Worm (Caenorhabditis elegans) whole organism, L2 larva: Measurements from ENCODE around the gene srx-85.

Source experiments
- C34F6.9 ChIP-seq: fragments of 150-350 bp; optimal IDR thresholded peaks from 2 replicates; lab custom pipeline; 2014; ENCODE audit warnings: missing biosample characterization, missing genetic modification characterization
- F13H6.1 ChIP-seq: sonication (generic microtip); optimal IDR thresholded peaks from 2 replicates; lab custom pipeline; 2016; ENCODE audit warnings: missing genetic modification characterization, missing compliant biosample characterization
- Y55F3AM.14 ChIP-seq: fragments of 200-800 bp; sonication (Bioruptor generic); optimal IDR thresholded peaks from 2 replicates; lab custom pipeline; 2018; ENCODE audit warnings: mild to moderate bottlenecking, missing genetic modification characterization, missing compliant biosample characterization
- ZK546.5 ChIP-seq: sonication (generic microtip); optimal IDR thresholded peaks from 2 replicates; lab custom pipeline; 2017; ENCODE audit warnings: missing biosample characterization, missing genetic modification characterization
- alr-1 ChIP-seq: fragments of 150-350 bp; optimal IDR thresholded peaks from 2 replicates; lab custom pipeline; 2014; ENCODE audit warnings: missing biosample characterization, missing genetic modification characterization
- aly-2 ChIP-seq: fragments of 150-350 bp; optimal IDR thresholded peaks from 2 replicates; lab custom pipeline; 2014; ENCODE audit warnings: missing biosample characterization, missing genetic modification characterization
- ama-1 ChIP-seq: fragments of 150-350 bp; optimal IDR thresholded peaks from 2 replicates; lab custom pipeline; 2018; ENCODE audit warnings: inconsistent platforms
- blmp-1 ChIP-seq: sonication (generic microtip); optimal IDR thresholded peaks from 2 replicates; lab custom pipeline; 2017; ENCODE audit warnings: missing genetic modification characterization, mild to moderate bottlenecking, missing compliant biosample characterization, antibody characterized with exemption, moderate library complexity; ENCODE audit not compliant: insufficient read depth
- ceh-16 ChIP-seq: fragments of 150-350 bp; optimal IDR thresholded peaks from 2 replicates; lab custom pipeline; 2014; ENCODE audit warnings: missing biosample characterization, missing genetic modification characterization
- ceh-82 ChIP-seq: fragments of 150-350 bp; optimal IDR thresholded peaks from 2 replicates; lab custom pipeline; 2014; ENCODE audit warnings: missing biosample characterization, missing genetic modification characterization
- crh-2 ChIP-seq: sonication (generic microtip); optimal IDR thresholded peaks from 2 replicates; lab custom pipeline; 2017; ENCODE audit warnings: missing biosample characterization, missing genetic modification characterization
- dmd-4 ChIP-seq: sonication (generic microtip); optimal IDR thresholded peaks from 2 replicates; lab custom pipeline; 2017; ENCODE audit warnings: missing biosample characterization, missing genetic modification characterization
- egl-27 ChIP-seq: sonication (generic microtip); optimal IDR thresholded peaks from 3 replicates; lab custom pipeline; 2017; ENCODE audit warnings: missing biosample characterization, missing genetic modification reagents, missing genetic modification characterization
- elt-1 ChIP-seq: fragments of 150-350 bp; optimal IDR thresholded peaks from 2 replicates; lab custom pipeline; 2014; ENCODE audit warnings: missing biosample characterization, missing genetic modification characterization
- elt-3 ChIP-seq: sonication (generic microtip); optimal IDR thresholded peaks from 2 replicates; lab custom pipeline; 2017; ENCODE audit warnings: missing biosample characterization, missing genetic modification characterization
- fos-1 ChIP-seq: fragments of 150-350 bp; optimal IDR thresholded peaks from 2 replicates; lab custom pipeline; 2014; ENCODE audit warnings: missing biosample characterization, missing genetic modification characterization
- gmeb-1 ChIP-seq: fragments of 150-350 bp; optimal IDR thresholded peaks from 2 replicates; lab custom pipeline; 2014; ENCODE audit warnings: missing biosample characterization, missing genetic modification characterization
- lin-11 ChIP-seq: fragments of 150-350 bp; sonication (generic microtip); optimal IDR thresholded peaks from 2 replicates; lab custom pipeline; 2014; ENCODE audit warnings: missing biosample characterization, missing genetic modification characterization, inconsistent platforms, mixed read lengths
- lin-13 ChIP-seq: fragments of 150-350 bp; optimal IDR thresholded peaks from 2 replicates; lab custom pipeline; 2014; ENCODE audit warnings: missing biosample characterization, missing genetic modification reagents, missing genetic modification characterization
- mab-5 ChIP-seq: fragments of 150-350 bp; optimal IDR thresholded peaks from 2 replicates; lab custom pipeline; 2014; ENCODE audit warnings: missing biosample characterization, missing genetic modification characterization
- mbf-1 ChIP-seq: sonication (generic microtip); optimal IDR thresholded peaks from 2 replicates; lab custom pipeline; 2017; ENCODE audit warnings: missing biosample characterization, missing genetic modification characterization
- mdl-1 ChIP-seq, 2 experiments: fragments of 150-350 bp in 1 of 2; sonication (generic microtip) in 1 of 2; optimal IDR thresholded peaks; 2 replicates each; lab custom pipeline; 2017; ENCODE audit warnings: missing biosample characterization in 2 of 2, missing genetic modification characterization in 2 of 2
- nhr-10 ChIP-seq: sonication (generic microtip); optimal IDR thresholded peaks from 2 replicates; lab custom pipeline; 2017; ENCODE audit warnings: missing biosample characterization, missing genetic modification characterization
- nhr-11 ChIP-seq: fragments of 150-350 bp; optimal IDR thresholded peaks from 2 replicates; lab custom pipeline; 2014; ENCODE audit warnings: missing biosample characterization, missing genetic modification characterization
- nhr-12 ChIP-seq: fragments of 150-350 bp; optimal IDR thresholded peaks from 2 replicates; lab custom pipeline; 2014; ENCODE audit warnings: missing biosample characterization, missing genetic modification characterization
- nhr-129 ChIP-seq: fragments of 150-350 bp; optimal IDR thresholded peaks from 2 replicates; lab custom pipeline; 2014; ENCODE audit warnings: missing biosample characterization, missing genetic modification characterization
- nhr-21 ChIP-seq: fragments of 150-350 bp; optimal IDR thresholded peaks from 2 replicates; lab custom pipeline; 2014; ENCODE audit warnings: missing biosample characterization, missing genetic modification characterization
- nhr-23 ChIP-seq: fragments of 150-350 bp; optimal IDR thresholded peaks from 2 replicates; lab custom pipeline; 2014; ENCODE audit warnings: missing biosample characterization, missing genetic modification reagents, missing genetic modification characterization
- nhr-237 ChIP-seq: fragments of 150-350 bp; optimal IDR thresholded peaks from 2 replicates; lab custom pipeline; 2014; ENCODE audit warnings: missing biosample characterization, missing genetic modification characterization
- nhr-25 ChIP-seq: fragments of 150-350 bp; sonication (generic microtip); optimal IDR thresholded peaks from 3 replicates; lab custom pipeline; 2014; ENCODE audit warnings: missing biosample characterization, missing genetic modification characterization
- nhr-6 ChIP-seq: fragments of 150-350 bp; optimal IDR thresholded peaks from 2 replicates; lab custom pipeline; 2014; ENCODE audit warnings: missing biosample characterization, missing genetic modification characterization
- nhr-77 ChIP-seq: fragments of 150-350 bp; optimal IDR thresholded peaks from 2 replicates; lab custom pipeline; 2014; ENCODE audit warnings: missing biosample characterization, missing genetic modification characterization
- peb-1 ChIP-seq: fragments of 150-350 bp; optimal IDR thresholded peaks from 2 replicates; lab custom pipeline; 2014; ENCODE audit warnings: missing biosample characterization, missing genetic modification characterization
- skn-1 ChIP-seq: sonication (generic microtip); optimal IDR thresholded peaks from 2 replicates; lab custom pipeline; 2017; ENCODE audit warnings: missing biosample characterization, missing genetic modification characterization
- sma-3 ChIP-seq: sonication (generic microtip); optimal IDR thresholded peaks from 2 replicates; lab custom pipeline; 2016; ENCODE audit warnings: missing genetic modification reagents, missing genetic modification characterization, missing compliant biosample characterization
- sma-9 ChIP-seq, 2 experiments: fragments of 150-350 bp in 1 of 2; sonication (generic microtip) in 1 of 2; optimal IDR thresholded peaks; 2 replicates each; lab custom pipeline; 2014 to 2016; ENCODE audit warnings: missing genetic modification characterization in 2 of 2, mild to moderate bottlenecking in 1 of 2, missing biosample characterization in 1 of 2, missing compliant biosample characterization in 1 of 2, missing genetic modification reagents in 1 of 2, moderate library complexity in 1 of 2
- snpc-4 ChIP-seq: fragments of 150-350 bp; optimal IDR thresholded peaks from 2 replicates; lab custom pipeline; 2014; ENCODE audit warnings: missing biosample characterization, missing genetic modification characterization
- unc-39 ChIP-seq: fragments of 150-350 bp; optimal IDR thresholded peaks from 2 replicates; lab custom pipeline; 2014; ENCODE audit warnings: missing biosample characterization, missing genetic modification characterization
- unc-55 ChIP-seq: fragments of 150-350 bp; sonication (generic microtip); optimal IDR thresholded peaks from 3 replicates; lab custom pipeline; 2014; ENCODE audit warnings: missing biosample characterization, missing genetic modification reagents, missing genetic modification characterization
- unc-62 ChIP-seq: fragments of 150-350 bp; optimal IDR thresholded peaks from 2 replicates; lab custom pipeline; 2014; ENCODE audit warnings: missing biosample characterization, missing genetic modification reagents, missing genetic modification characterization
- zag-1 ChIP-seq: fragments of 150-350 bp; optimal IDR thresholded peaks from 2 replicates; lab custom pipeline; 2014; ENCODE audit warnings: missing biosample characterization, missing genetic modification characterization
- ztf-1 ChIP-seq: fragments of 200-800 bp; sonication (Bioruptor generic); conservative IDR thresholded peaks from 2 replicates; pipeline ENCODE4 v1.3.6; 2022; ENCODE audit warnings: missing genetic modification characterization, missing compliant biosample characterization
- ztf-11 ChIP-seq: sonication (generic microtip); optimal IDR thresholded peaks from 2 replicates; lab custom pipeline; 2017; ENCODE audit warnings: missing biosample characterization, missing genetic modification characterization
- ztf-4 ChIP-seq: fragments of 150-350 bp; optimal IDR thresholded peaks from 2 replicates; lab custom pipeline; 2014; ENCODE audit warnings: missing biosample characterization, missing genetic modification characterization

srx-85 gene

DNA sequence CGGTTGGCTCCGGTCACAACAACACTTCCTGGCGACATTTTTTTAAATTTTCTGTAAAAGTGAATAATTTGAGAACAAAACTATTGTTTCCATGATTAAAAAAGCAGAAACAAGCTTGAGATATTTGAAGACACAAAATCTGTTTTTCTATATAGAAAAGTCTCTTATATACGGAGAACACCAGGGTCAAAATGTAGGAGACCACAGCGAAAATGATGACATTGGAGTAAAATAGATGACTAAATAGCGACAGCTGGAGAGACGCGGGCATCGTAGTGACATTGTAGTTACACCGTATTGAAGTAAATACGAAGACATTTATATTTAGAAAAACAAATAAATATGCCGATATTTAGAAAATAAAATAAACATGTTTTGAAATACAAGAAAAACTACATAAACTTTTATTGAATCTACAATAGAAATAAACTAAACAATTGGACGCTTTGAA is 36.3 kb upstream of the srx-85 start, which contains the start of gene sdz-8:
TSS of gene sdz-8 (minus strand) at position 51 of the 451 bp plus-strand sequence.
- TF ChIP-seq nhr-11 (tag; lab: Kevin White, UChicago) (no peak), nhr-21 (no peak), lin-13 (GFP tag; lab: Kevin White, UChicago) (no peak), ama-1 (lab: Kevin White, UChicago) (no peak), mbf-1 (tag; lab: Kevin White, UChicago) (no peak), nhr-77 (tag; lab: Kevin White, UChicago) (no peak), egl-27 (no peak), ztf-4 (tag; lab: Kevin White, UChicago) (no peak), aly-2 (tag; lab: Kevin White, UChicago) (no peak), nhr-12 (tag; lab: Kevin White, UChicago) (no peak), nhr-6 (tag; lab: Kevin White, UChicago) (no peak), sma-9 (GFP tag; optimal IDR thresholded peaks at IDR 0.05; lab: Kevin White, UChicago) (no peak), sma-9 (tag; optimal IDR thresholded peaks at IDR 0.05; lab: Kevin White, UChicago) (no peak), Y55F3AM.14 (no peak)
- TF ChIP-seq, all 48 proteins: peak for 0

DNA sequence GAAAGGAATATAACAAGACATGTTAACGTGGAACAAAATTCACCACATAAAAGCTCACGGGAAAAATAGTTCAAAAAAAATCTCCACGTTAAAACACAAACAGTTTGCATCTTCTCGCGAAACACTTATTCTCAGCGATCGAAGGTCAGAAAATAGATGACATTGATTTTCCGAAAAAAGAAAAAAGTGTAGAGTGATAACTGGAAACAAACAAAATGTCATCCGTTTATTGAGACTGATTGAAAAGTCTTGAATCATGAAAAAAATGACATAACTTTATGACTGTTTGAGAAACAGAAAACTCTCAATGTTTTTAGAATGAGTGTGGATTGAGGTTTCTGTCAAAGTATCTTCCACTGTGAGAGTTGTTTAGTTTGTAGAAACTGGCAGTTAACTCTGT is 34.7 kb upstream of the srx-85 start, which contains the start of gene C55A6.4:
TSS of gene C55A6.4 (minus strand) at position 101 of the 400 bp plus-strand sequence.
- TF ChIP-seq ztf-11 (tag; lab: Kevin White, UChicago) (no peak), ama-1 (lab: Kevin White, UChicago) (no peak), nhr-11 (tag; lab: Kevin White, UChicago) (no peak)

DNA sequence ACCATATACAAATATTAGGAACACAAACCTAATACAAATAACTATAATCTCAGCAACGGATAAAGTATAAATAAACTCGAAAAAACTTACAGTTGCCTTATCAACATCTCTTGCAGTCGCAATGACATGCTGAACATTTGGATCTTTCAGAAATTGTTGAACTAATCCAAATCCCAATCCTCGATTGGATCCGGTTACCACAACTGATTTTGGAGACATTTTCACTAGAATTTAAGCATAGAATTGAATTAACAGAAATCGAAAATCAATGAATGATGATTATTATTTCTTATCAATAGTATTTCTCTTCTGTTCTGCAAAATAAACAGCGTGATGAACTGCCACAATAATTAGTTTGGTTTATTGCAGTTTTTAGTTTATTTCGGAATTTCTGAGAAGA is 32.3 kb upstream of the srx-85 start, which contains the start of the genes C55A6.11 and C55A6.7:
TSS of gene C55A6.11 (plus strand) at position 301 of the 400 bp plus-strand sequence.
TSS of gene C55A6.7 (minus strand) at position 316 of the 400 bp plus-strand sequence.
- no peak for TF ChIP-seq ztf-1
- no peak for TF ChIP-seq lin-13 (GFP tag; lab: Kevin White, UChicago)
- TF ChIP-seq mbf-1 (tag; lab: Kevin White, UChicago) = no peak

DNA sequence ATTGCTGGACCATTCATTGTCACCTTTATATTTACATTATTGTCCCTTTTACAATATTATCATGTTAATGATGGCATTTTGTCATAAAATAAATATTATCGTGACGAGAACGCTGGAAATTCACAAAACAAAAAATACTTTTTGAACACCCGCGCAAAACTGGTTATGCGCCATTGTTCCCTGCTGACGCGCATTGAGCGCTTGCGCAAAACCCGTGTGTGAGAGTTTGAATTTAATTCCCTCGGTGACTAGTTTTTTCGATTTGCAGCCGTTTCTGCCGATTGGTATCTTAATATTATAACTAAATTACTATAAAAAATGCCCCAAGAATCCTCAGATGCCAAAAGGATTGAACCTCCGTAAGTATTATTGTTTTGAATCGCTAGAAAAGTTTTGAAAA is 31.0 kb upstream of the srx-85 start, which contains the start of gene pafo-1:
TSS of gene pafo-1 (plus strand) at position 256 of the 400 bp plus-strand sequence.
- TF ChIP-seq ama-1 (lab: Kevin White, UChicago) (no peak), sma-9 (GFP tag; optimal IDR thresholded peaks at IDR 0.05; lab: Kevin White, UChicago) (peak; percentile 95), sma-9 (tag; optimal IDR thresholded peaks at IDR 0.05; lab: Kevin White, UChicago) (no peak), C34F6.9 (tag; lab: Kevin White, UChicago) (peak; percentile 91), nhr-25 (tag; lab: Kevin White, UChicago) (peak; percentile 91), ceh-82 (tag; lab: Kevin White, UChicago) (no peak), nhr-10 (tag; lab: Kevin White, UChicago) (peak; percentile 36), snpc-4 (tag; lab: Kevin White, UChicago) (peak; percentile 55), aly-2 (tag; lab: Kevin White, UChicago) (no peak), sma-3 (GFP tag; lab: Kevin White, UChicago) (peak; percentile 83), ztf-11 (tag; lab: Kevin White, UChicago) (no peak), alr-1 (tag; lab: Kevin White, UChicago) (no peak), zag-1 (tag; lab: Kevin White, UChicago) (peak; percentile 58), unc-55 (GFP tag; lab: Kevin White, UChicago) (peak; percentile 92), mdl-1 (tag; optimal IDR thresholded peaks at IDR 0.05; lab: Kevin White, UChicago) (peak in 1 of 2 experiments; percentile 60), unc-39 (tag; lab: Kevin White, UChicago) (no peak), peb-1 (tag; lab: Kevin White, UChicago) (no peak), elt-1 (tag; lab: Kevin White, UChicago) (no peak), fos-1 (tag; lab: Kevin White, UChicago) (peak; percentile 52), dmd-4 (tag; lab: Kevin White, UChicago) (no peak), unc-62 (peak; percentile 31), lin-11 (tag; lab: Kevin White, UChicago) (peak; percentile 79), nhr-129 (tag; lab: Kevin White, UChicago) (peak; percentile 72), egl-27 (peak; percentile 81), nhr-237 (tag; lab: Kevin White, UChicago) (peak; percentile 59), elt-3 (tag; lab: Kevin White, UChicago) (no peak), nhr-23 (tag; lab: Kevin White, UChicago) (no peak), Y55F3AM.14 (peak; percentile 46), skn-1 (tag; lab: Kevin White, UChicago) (no peak), ceh-16 (tag; lab: Kevin White, UChicago) (no peak), nhr-12 (tag; lab: Kevin White, UChicago) (peak; percentile 5), F13H6.1 (tag; lab: Kevin White, UChicago) (peak; percentile 86), crh-2 (tag; lab: Kevin White, UChicago) (peak; percentile 74), ztf-4 (tag; lab: Kevin White, UChicago) (peak; percentile 37), nhr-21 (peak; percentile 75), blmp-1 (tag; lab: Kevin White, UChicago) (peak; percentile 41), gmeb-1 (tag; lab: Kevin White, UChicago) (peak; percentile 99), ztf-1 (no peak), nhr-77 (tag; lab: Kevin White, UChicago) (peak; percentile 62), nhr-11 (tag; lab: Kevin White, UChicago) (no peak), mab-5 (peak; percentile 81), mbf-1 (tag; lab: Kevin White, UChicago) (no peak), ZK546.5 (tag; lab: Kevin White, UChicago) (no peak)
